Worm (Caenorhabditis elegans) whole organism, young adult: ENCODE results near the gene T24D8.6.

ENCODE experiments used
- D2030.7 ChIP-seq: fragments of 200-800 bp; sonication (Bioruptor generic); IDR thresholded peaks from 2 replicates; pipeline ENCODE4 v1.3.6; 2022; ENCODE audit warnings: missing genetic modification reagents, missing genetic modification characterization, missing compliant biosample characterization
- F23B12.7 ChIP-seq: sonication (generic microtip); optimal IDR thresholded peaks from 2 replicates; lab custom pipeline; 2017; ENCODE audit warnings: missing genetic modification characterization, mild to moderate bottlenecking, missing compliant biosample characterization, antibody characterized with exemption, moderate library complexity; ENCODE audit not compliant: insufficient read depth
- F33H1.4 ChIP-seq: fragments of 200-800 bp; sonication (Bioruptor generic); IDR thresholded peaks from 2 replicates; pipeline ENCODE4 v1.3.6; 2022; ENCODE audit warnings: missing genetic modification reagents, missing genetic modification characterization, missing compliant biosample characterization
- F52B5.7 ChIP-seq: sonication (generic microtip); optimal IDR thresholded peaks from 2 replicates; lab custom pipeline; 2016; ENCODE audit warnings: mild to moderate bottlenecking, missing genetic modification characterization, missing compliant biosample characterization
- K11D2.4 ChIP-seq: fragments of 200-800 bp; sonication (Bioruptor generic); IDR thresholded peaks from 2 replicates; pipeline ENCODE4 v1.3.6; 2022; ENCODE audit warnings: missing genetic modification reagents, missing genetic modification characterization, missing compliant biosample characterization
- Y53F4B.3 ChIP-seq: fragments of 200-800 bp; sonication (Bioruptor generic); IDR thresholded peaks from 2 replicates; pipeline ENCODE4 v1.3.6; 2022; ENCODE audit warnings: missing genetic modification reagents, missing genetic modification characterization, missing compliant biosample characterization
- Y53G8AR.9 ChIP-seq: fragments of 200-800 bp; sonication (Bioruptor generic); conservative IDR thresholded peaks from 2 replicates; pipeline ENCODE4 v1.3.6; 2022; ENCODE audit warnings: missing genetic modification reagents, missing genetic modification characterization, missing compliant biosample characterization
- akir-1 ChIP-seq: fragments of 200-800 bp; sonication (Bioruptor generic); optimal IDR thresholded peaks from 2 replicates; lab custom pipeline; 2018; ENCODE audit warnings: mild to moderate bottlenecking, missing genetic modification characterization, moderate library complexity, missing compliant biosample characterization
- ama-1 ChIP-seq, 3 experiments: fragments of 150-350 bp in 1 of 3; sonication (generic microtip) in 2 of 3; optimal IDR thresholded peaks; 2 replicates each; lab custom pipeline; 2014 to 2018; ENCODE audit warnings: missing biosample characterization in 2 of 3, missing genetic modification characterization in 2 of 3, missing genetic modification reagents in 2 of 3
- athp-1 ChIP-seq: sonication (generic microtip); optimal IDR thresholded peaks from 2 replicates; lab custom pipeline; 2017; ENCODE audit warnings: mild to moderate bottlenecking, missing genetic modification characterization, missing compliant biosample characterization
- attf-6 ChIP-seq: fragments of 200-800 bp; sonication (Bioruptor generic); IDR thresholded peaks from 2 replicates; pipeline ENCODE4 v1.3.6; 2022; ENCODE audit warnings: missing genetic modification reagents, missing genetic modification characterization, missing compliant biosample characterization
- bed-1 ChIP-seq: fragments of 200-800 bp; sonication (Bioruptor generic); IDR thresholded peaks from 2 replicates; pipeline ENCODE4 v1.3.6; 2022; ENCODE audit warnings: missing genetic modification reagents, missing genetic modification characterization, missing compliant biosample characterization
- ccch-3 ChIP-seq: fragments of 200-800 bp; sonication (Bioruptor generic); optimal IDR thresholded peaks from 2 replicates; lab custom pipeline; 2018; ENCODE audit warnings: mild to moderate bottlenecking, missing genetic modification characterization, missing compliant biosample characterization
- cebp-1 ChIP-seq, 2 experiments: fragments of 200-800 bp in 1 of 2; sonication (Bioruptor generic) in 1 of 2; sonication (generic microtip) in 1 of 2; IDR thresholded peaks in 1 of 2; optimal IDR thresholded peaks in 1 of 2; 2 replicates each; pipeline versions ENCODE4 v1.3.6 to Lab custom; 2017 to 2022; ENCODE audit warnings: missing compliant biosample characterization in 2 of 2, missing genetic modification characterization in 2 of 2, mild to moderate bottlenecking in 1 of 2, missing genetic modification reagents in 1 of 2, moderate library complexity in 1 of 2
- cebp-2 ChIP-seq: fragments of 200-800 bp; sonication (Bioruptor generic); IDR thresholded peaks from 2 replicates; pipeline ENCODE4 v1.3.6; 2022; ENCODE audit warnings: missing genetic modification characterization, missing compliant biosample characterization
- ceh-100 ChIP-seq: fragments of 200-800 bp; sonication (Bioruptor generic); IDR thresholded peaks from 2 replicates; pipeline ENCODE4 v1.3.6; 2022; ENCODE audit warnings: missing genetic modification reagents, missing genetic modification characterization, missing compliant biosample characterization
- chd-7 ChIP-seq: sonication (generic microtip); optimal IDR thresholded peaks from 2 replicates; lab custom pipeline; 2016; ENCODE audit warnings: mild to moderate bottlenecking, missing genetic modification characterization, moderate library complexity, missing compliant biosample characterization
- die-1 ChIP-seq: sonication (generic microtip); optimal IDR thresholded peaks from 2 replicates; lab custom pipeline; 2016; ENCODE audit warnings: missing genotype, mild to moderate bottlenecking, missing genetic modification characterization, missing compliant biosample characterization
- dox-1 ChIP-seq: fragments of 200-800 bp; sonication (Bioruptor generic); IDR thresholded peaks from 2 replicates; pipeline ENCODE4 v1.3.6; 2022; ENCODE audit warnings: missing genetic modification reagents, missing genetic modification characterization, missing compliant biosample characterization
- efl-1 ChIP-seq: fragments of 150-350 bp; optimal IDR thresholded peaks from 2 replicates; lab custom pipeline; 2014; ENCODE audit warnings: missing biosample characterization, missing genetic modification reagents, missing genetic modification characterization
- egl-44 ChIP-seq: fragments of 200-800 bp; sonication (Bioruptor generic); IDR thresholded peaks from 2 replicates; pipeline ENCODE4 v1.3.6; 2022; ENCODE audit warnings: missing genetic modification reagents, missing genetic modification characterization, missing compliant biosample characterization
- ets-4 ChIP-seq: fragments of 200-800 bp; sonication (Bioruptor generic); optimal IDR thresholded peaks from 2 replicates; lab custom pipeline; 2018; ENCODE audit warnings: mild to moderate bottlenecking, missing genetic modification characterization, missing compliant biosample characterization
- fkh-3 ChIP-seq: sonication (generic microtip); optimal IDR thresholded peaks from 2 replicates; lab custom pipeline; 2016; ENCODE audit warnings: mild to moderate bottlenecking, missing genetic modification characterization, missing compliant biosample characterization
- him-1 ChIP-seq: sonication (generic microtip); optimal IDR thresholded peaks from 2 replicates; lab custom pipeline; 2016; ENCODE audit warnings: missing genotype, missing genetic modification reagents, missing genetic modification characterization, missing compliant biosample characterization
- hsf-1 ChIP-seq: fragments of 200-800 bp; sonication (Bioruptor generic); IDR thresholded peaks from 2 replicates; pipeline ENCODE4 v1.3.6; 2022; ENCODE audit warnings: missing genetic modification reagents, missing genetic modification characterization, missing compliant biosample characterization
- lin-40 ChIP-seq: sonication (generic microtip); optimal IDR thresholded peaks from 2 replicates; lab custom pipeline; 2016; ENCODE audit warnings: missing genetic modification characterization, mild to moderate bottlenecking, missing compliant biosample characterization, missing genotype, missing genetic modification reagents
- lsl-1 ChIP-seq: fragments of 200-800 bp; sonication (Bioruptor generic); optimal IDR thresholded peaks from 2 replicates; lab custom pipeline; 2018; ENCODE audit warnings: mild to moderate bottlenecking, missing genetic modification characterization, moderate library complexity, missing compliant biosample characterization
- madf-3 ChIP-seq: fragments of 200-800 bp; sonication (Bioruptor generic); IDR thresholded peaks from 2 replicates; pipeline ENCODE4 v1.3.6; 2022; ENCODE audit warnings: missing genetic modification reagents, missing genetic modification characterization, missing compliant biosample characterization
- madf-6 ChIP-seq: fragments of 200-800 bp; sonication (Bioruptor generic); IDR thresholded peaks from 2 replicates; pipeline ENCODE4 v1.3.6; 2022; ENCODE audit warnings: missing genetic modification reagents, missing genetic modification characterization, missing compliant biosample characterization
- mcd-1 ChIP-seq: fragments of 200-800 bp; sonication (Bioruptor generic); IDR thresholded peaks from 2 replicates; pipeline ENCODE4 v1.3.6; 2022; ENCODE audit warnings: missing genetic modification reagents, missing genetic modification characterization, missing compliant biosample characterization
- mes-4 ChIP-seq: sonication (generic microtip); optimal IDR thresholded peaks from 2 replicates; lab custom pipeline; 2016; ENCODE audit warnings: missing genotype, missing genetic modification characterization, missing compliant biosample characterization
- nfyb-1 ChIP-seq: fragments of 200-800 bp; sonication (Bioruptor generic); IDR thresholded peaks from 2 replicates; pipeline ENCODE4 v1.3.6; 2022; ENCODE audit warnings: missing genetic modification reagents, missing genetic modification characterization, missing compliant biosample characterization
- nhr-120 ChIP-seq: fragments of 200-800 bp; sonication (Bioruptor generic); IDR thresholded peaks from 2 replicates; pipeline ENCODE4 v1.3.6; 2022; ENCODE audit warnings: missing genetic modification characterization, missing compliant biosample characterization
- nhr-80 ChIP-seq: sonication (generic microtip); optimal IDR thresholded peaks from 2 replicates; lab custom pipeline; 2016; ENCODE audit warnings: missing genetic modification characterization, missing compliant biosample characterization
- nhr-90 ChIP-seq: sonication (generic microtip); optimal IDR thresholded peaks from 2 replicates; lab custom pipeline; 2016; ENCODE audit warnings: missing genotype, mild to moderate bottlenecking, missing genetic modification characterization, missing compliant biosample characterization
- rec-8 ChIP-seq, 2 experiments: sonication (generic microtip); optimal IDR thresholded peaks; 2 replicates each; lab custom pipeline; 2016; ENCODE audit warnings: mild to moderate bottlenecking in 2 of 2, missing genetic modification characterization in 2 of 2, missing genetic modification reagents in 2 of 2, missing genotype in 2 of 2, missing biosample characterization in 1 of 2, missing compliant biosample characterization in 1 of 2, moderate library complexity in 1 of 2
- sdz-38 ChIP-seq: sonication (generic microtip); optimal IDR thresholded peaks from 2 replicates; lab custom pipeline; 2016; ENCODE audit warnings: missing genotype, missing genetic modification characterization, missing compliant biosample characterization
- snpc-1.1 ChIP-seq: sonication (generic microtip); optimal IDR thresholded peaks from 2 replicates; lab custom pipeline; 2017; ENCODE audit warnings: missing genetic modification characterization, mild to moderate bottlenecking, missing compliant biosample characterization, antibody characterized with exemption, moderate library complexity, missing genotype, missing genetic modification reagents; ENCODE audit not compliant: insufficient read depth
- snpc-3.4 ChIP-seq: sonication (generic microtip); optimal IDR thresholded peaks from 2 replicates; lab custom pipeline; 2017; ENCODE audit warnings: missing genetic modification characterization, mild to moderate bottlenecking, missing compliant biosample characterization, antibody characterized with exemption, moderate library complexity, missing genotype, missing genetic modification reagents
- sptf-2 ChIP-seq: fragments of 200-800 bp; sonication (Bioruptor generic); optimal IDR thresholded peaks from 2 replicates; lab custom pipeline; 2018; ENCODE audit warnings: mild to moderate bottlenecking, missing genetic modification characterization, missing compliant biosample characterization
- tbp1 ChIP-seq: fragments of 200-800 bp; sonication (Bioruptor generic); optimal IDR thresholded peaks from 2 replicates; lab custom pipeline; 2018; ENCODE audit warnings: mild to moderate bottlenecking, missing genetic modification characterization, missing compliant biosample characterization
- tlf-1 ChIP-seq: fragments of 200-800 bp; sonication (Bioruptor generic); optimal IDR thresholded peaks from 2 replicates; lab custom pipeline; 2018; ENCODE audit warnings: mild to moderate bottlenecking, missing genetic modification characterization, missing compliant biosample characterization
- unc-130 ChIP-seq: sonication (generic microtip); optimal IDR thresholded peaks from 2 replicates; lab custom pipeline; 2016; ENCODE audit warnings: missing genetic modification reagents, missing genetic modification characterization, missing compliant biosample characterization
- xnd-1 ChIP-seq: sonication (generic microtip); optimal IDR thresholded peaks from 2 replicates; lab custom pipeline; 2016; ENCODE audit warnings: missing genotype, missing genetic modification reagents, missing genetic modification characterization, missing compliant biosample characterization
- ztf-18 ChIP-seq: sonication (generic microtip); optimal IDR thresholded peaks from 2 replicates; lab custom pipeline; 2016; ENCODE audit warnings: missing genotype, mild to moderate bottlenecking, missing genetic modification characterization, missing compliant biosample characterization
- ztf-25 ChIP-seq: fragments of 200-800 bp; sonication (Bioruptor generic); IDR thresholded peaks from 2 replicates; pipeline ENCODE4 v1.3.6; 2022; ENCODE audit warnings: missing genetic modification reagents, missing genetic modification characterization, missing compliant biosample characterization
- ztf-28 ChIP-seq: fragments of 200-800 bp; sonication (Bioruptor generic); IDR thresholded peaks from 2 replicates; pipeline ENCODE4 v1.3.6; 2022; ENCODE audit warnings: missing genetic modification reagents, missing genetic modification characterization, missing compliant biosample characterization
- ztf-6 ChIP-seq: fragments of 200-800 bp; sonication (Bioruptor generic); IDR thresholded peaks from 2 replicates; pipeline ENCODE4 v1.3.6; 2022; ENCODE audit warnings: missing genetic modification reagents, missing genetic modification characterization, missing compliant biosample characterization

Gene T24D8.6

DNA sequence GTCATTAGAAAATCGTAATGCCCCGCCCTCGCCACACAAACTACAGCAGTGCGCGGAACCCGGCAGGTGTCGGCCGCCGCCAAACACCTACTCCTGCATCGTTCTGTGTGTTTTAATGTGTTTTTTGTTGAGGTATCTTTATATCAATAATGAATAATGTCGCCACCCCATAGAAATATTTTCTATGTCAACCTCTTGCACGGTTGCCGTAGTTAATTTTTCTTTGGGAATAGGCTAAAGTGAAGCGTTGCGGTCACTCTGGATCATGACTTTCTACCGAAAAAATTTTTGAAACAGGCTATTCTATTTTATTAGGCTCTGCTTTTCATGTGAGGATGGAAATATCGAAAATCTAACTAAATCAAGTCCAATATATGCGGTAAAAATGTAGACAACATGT is 36.9 kb downstream of the T24D8.6 start (continued):
- TF ChIP-seq Y53F4B.3 (GFP tag; lab: Robert Waterston, UW): no peak
- no peak for TF ChIP-seq F33H1.4 (GFP tag; lab: Robert Waterston, UW)
- TF ChIP-seq ets-4 (GFP tag; lab: Kevin White, UChicago): no peak
- TF ChIP-seq dox-1 (GFP tag; lab: Robert Waterston, UW): no peak; the same call in 1 of the 2 replicates
- peak; percentile 95 for TF ChIP-seq him-1 (tag; lab: Kevin White, UChicago)
- TF ChIP-seq snpc-1.1 (tag; lab: Kevin White, UChicago): peak; percentile 95
- TF ChIP-seq madf-3 (GFP tag; lab: Robert Waterston, UW): no peak
- TF ChIP-seq madf-6 (GFP tag; lab: Robert Waterston, UW): no peak
- no peak for TF ChIP-seq chd-7 (tag; lab: Kevin White, UChicago)
- TF ChIP-seq die-1: peak; percentile 28
- no peak for TF ChIP-seq nhr-90
- TF ChIP-seq K11D2.4: no peak
- no peak for TF ChIP-seq rec-8 (tag; optimal IDR thresholded peaks at IDR 0.05; lab: Kevin White, UChicago)
- no peak for TF ChIP-seq egl-44 (GFP tag; lab: Robert Waterston, UW)
- TF ChIP-seq ztf-25 (GFP tag; lab: Robert Waterston, UW): no peak
- no peak for TF ChIP-seq mes-4 (tag; lab: Kevin White, UChicago)
- TF ChIP-seq sdz-38 (tag; lab: Kevin White, UChicago): no peak
- peak; percentile 88 for TF ChIP-seq attf-6 (GFP tag; lab: Robert Waterston, UW)
- TF ChIP-seq D2030.7 (GFP tag; lab: Robert Waterston, UW): peak; percentile 75
- TF ChIP-seq F52B5.7: no peak
- no peak for TF ChIP-seq lsl-1 (GFP tag; lab: Kevin White, UChicago)
- no peak for TF ChIP-seq ztf-28 (GFP tag; lab: Robert Waterston, UW)
- TF ChIP-seq cebp-1 (GFP tag; IDR thresholded peaks at IDR 0.05; lab: Robert Waterston, UW): no peak
- no peak for TF ChIP-seq cebp-1 (tag; optimal IDR thresholded peaks at IDR 0.05; lab: Kevin White, UChicago)
- no peak for TF ChIP-seq fkh-3 (tag; lab: Kevin White, UChicago)
- no peak for TF ChIP-seq ccch-3
- no peak for TF ChIP-seq nfyb-1 (GFP tag; lab: Robert Waterston, UW)
- peak; percentile 97 for TF ChIP-seq snpc-3.4
- TF ChIP-seq akir-1 (GFP tag; lab: Kevin White, UChicago): no peak
- TF ChIP-seq unc-130 (GFP tag; lab: Kevin White, UChicago): no peak
- no peak for TF ChIP-seq mcd-1 (GFP tag; lab: Robert Waterston, UW)
- TF ChIP-seq sptf-2 (GFP tag; lab: Kevin White, UChicago): no peak
- TF ChIP-seq nhr-80 (tag; lab: Kevin White, UChicago): no peak
- no peak for TF ChIP-seq lin-40
- no peak for TF ChIP-seq F23B12.7 (tag; lab: Kevin White, UChicago)
- TF ChIP-seq efl-1: no peak
- no peak for TF ChIP-seq xnd-1 (tag; lab: Kevin White, UChicago)
- TF ChIP-seq nhr-120 (GFP tag; lab: Robert Waterston, UW): no peak
- no peak for TF ChIP-seq tlf-1
- no peak for TF ChIP-seq bed-1
- no peak for TF ChIP-seq cebp-2 (GFP tag; lab: Robert Waterston, UW)
- TF ChIP-seq Y53G8AR.9: 0 out of 2 replicates have a peak, but pooled peaks have one; percentile 44
- no peak for TF ChIP-seq ztf-6 (GFP tag; lab: Robert Waterston, UW)
- TF ChIP-seq hsf-1 (GFP tag; lab: Robert Waterston, UW): peak; percentile 61; the same call in 1 of the 2 replicates
- no peak for TF ChIP-seq ceh-100 (GFP tag; lab: Robert Waterston, UW)
- peak; percentile 64 for TF ChIP-seq tbp1 (GFP tag; lab: Kevin White, UChicago)
- TF ChIP-seq athp-1: no peak
- peak; percentile 22 for TF ChIP-seq ztf-18
- peak; percentile 77 for TF ChIP-seq ama-1 (optimal IDR thresholded peaks at IDR 0.05; lab: Kevin White, UChicago)
- no peak for TF ChIP-seq ama-1 (GFP tag; optimal IDR thresholded peaks at IDR 0.05; lab: Kevin White, UChicago)
